Worm (Caenorhabditis elegans) whole organism, L2 larva: ENCODE measurements around the gene C34F6.9.
A peak's percentile ranks its signal among the peaks of the same experiment; 100 is the strongest.

Experiments used
- C34F6.9 ChIP-seq: fragments of 150-350 bp; optimal IDR thresholded peaks from 2 replicates; lab custom pipeline; 2014; ENCODE audit warnings: missing biosample characterization, missing genetic modification characterization
- F13H6.1 ChIP-seq: sonication (generic microtip); optimal IDR thresholded peaks from 2 replicates; lab custom pipeline; 2016; ENCODE audit warnings: missing genetic modification characterization, missing compliant biosample characterization
- R02D3.7 ChIP-seq: fragments of 150-350 bp; optimal IDR thresholded peaks from 2 replicates; lab custom pipeline; 2014; ENCODE audit warnings: missing biosample characterization, missing genetic modification characterization
- Y55F3AM.14 ChIP-seq: fragments of 200-800 bp; sonication (Bioruptor generic); optimal IDR thresholded peaks from 2 replicates; lab custom pipeline; 2018; ENCODE audit warnings: mild to moderate bottlenecking, missing genetic modification characterization, missing compliant biosample characterization
- ZK546.5 ChIP-seq: sonication (generic microtip); optimal IDR thresholded peaks from 2 replicates; lab custom pipeline; 2017; ENCODE audit warnings: missing biosample characterization, missing genetic modification characterization
- alr-1 ChIP-seq: fragments of 150-350 bp; optimal IDR thresholded peaks from 2 replicates; lab custom pipeline; 2014; ENCODE audit warnings: missing biosample characterization, missing genetic modification characterization
- ama-1 ChIP-seq: fragments of 150-350 bp; optimal IDR thresholded peaks from 2 replicates; lab custom pipeline; 2018; ENCODE audit warnings: inconsistent platforms
- blmp-1 ChIP-seq: sonication (generic microtip); optimal IDR thresholded peaks from 2 replicates; lab custom pipeline; 2017; ENCODE audit warnings: missing genetic modification characterization, mild to moderate bottlenecking, missing compliant biosample characterization, antibody characterized with exemption, moderate library complexity; ENCODE audit not compliant: insufficient read depth
- ceh-16 ChIP-seq: fragments of 150-350 bp; optimal IDR thresholded peaks from 2 replicates; lab custom pipeline; 2014; ENCODE audit warnings: missing biosample characterization, missing genetic modification characterization
- ceh-82 ChIP-seq: fragments of 150-350 bp; optimal IDR thresholded peaks from 2 replicates; lab custom pipeline; 2014; ENCODE audit warnings: missing biosample characterization, missing genetic modification characterization
- crh-2 ChIP-seq: sonication (generic microtip); optimal IDR thresholded peaks from 2 replicates; lab custom pipeline; 2017; ENCODE audit warnings: missing biosample characterization, missing genetic modification characterization
- dmd-4 ChIP-seq: sonication (generic microtip); optimal IDR thresholded peaks from 2 replicates; lab custom pipeline; 2017; ENCODE audit warnings: missing biosample characterization, missing genetic modification characterization
- elt-1 ChIP-seq: fragments of 150-350 bp; optimal IDR thresholded peaks from 2 replicates; lab custom pipeline; 2014; ENCODE audit warnings: missing biosample characterization, missing genetic modification characterization
- elt-3 ChIP-seq: sonication (generic microtip); optimal IDR thresholded peaks from 2 replicates; lab custom pipeline; 2017; ENCODE audit warnings: missing biosample characterization, missing genetic modification characterization
- fos-1 ChIP-seq: fragments of 150-350 bp; optimal IDR thresholded peaks from 2 replicates; lab custom pipeline; 2014; ENCODE audit warnings: missing biosample characterization, missing genetic modification characterization
- gmeb-1 ChIP-seq: fragments of 150-350 bp; optimal IDR thresholded peaks from 2 replicates; lab custom pipeline; 2014; ENCODE audit warnings: missing biosample characterization, missing genetic modification characterization
- lin-11 ChIP-seq: fragments of 150-350 bp; sonication (generic microtip); optimal IDR thresholded peaks from 2 replicates; lab custom pipeline; 2014; ENCODE audit warnings: missing biosample characterization, missing genetic modification characterization, inconsistent platforms, mixed read lengths
- lin-39 ChIP-seq: fragments of 150-350 bp; optimal IDR thresholded peaks from 2 replicates; lab custom pipeline; 2014; ENCODE audit warnings: missing biosample characterization, missing genetic modification reagents, missing genetic modification characterization
- lsy-2 ChIP-seq, 2 experiments: fragments of 150-350 bp in 1 of 2; sonication (generic microtip) in 1 of 2; optimal IDR thresholded peaks; 2 replicates each; lab custom pipeline; 2014 to 2017; ENCODE audit warnings: missing biosample characterization in 2 of 2, missing genetic modification characterization in 2 of 2
- mab-5 ChIP-seq: fragments of 150-350 bp; optimal IDR thresholded peaks from 2 replicates; lab custom pipeline; 2014; ENCODE audit warnings: missing biosample characterization, missing genetic modification characterization
- mbf-1 ChIP-seq: sonication (generic microtip); optimal IDR thresholded peaks from 2 replicates; lab custom pipeline; 2017; ENCODE audit warnings: missing biosample characterization, missing genetic modification characterization
- mdl-1 ChIP-seq, 2 experiments: fragments of 150-350 bp in 1 of 2; sonication (generic microtip) in 1 of 2; optimal IDR thresholded peaks; 2 replicates each; lab custom pipeline; 2017; ENCODE audit warnings: missing biosample characterization in 2 of 2, missing genetic modification characterization in 2 of 2
- nhr-10 ChIP-seq: sonication (generic microtip); optimal IDR thresholded peaks from 2 replicates; lab custom pipeline; 2017; ENCODE audit warnings: missing biosample characterization, missing genetic modification characterization
- nhr-11 ChIP-seq: fragments of 150-350 bp; optimal IDR thresholded peaks from 2 replicates; lab custom pipeline; 2014; ENCODE audit warnings: missing biosample characterization, missing genetic modification characterization
- nhr-12 ChIP-seq: fragments of 150-350 bp; optimal IDR thresholded peaks from 2 replicates; lab custom pipeline; 2014; ENCODE audit warnings: missing biosample characterization, missing genetic modification characterization
- nhr-129 ChIP-seq: fragments of 150-350 bp; optimal IDR thresholded peaks from 2 replicates; lab custom pipeline; 2014; ENCODE audit warnings: missing biosample characterization, missing genetic modification characterization
- nhr-25 ChIP-seq: fragments of 150-350 bp; sonication (generic microtip); optimal IDR thresholded peaks from 3 replicates; lab custom pipeline; 2014; ENCODE audit warnings: missing biosample characterization, missing genetic modification characterization
- nhr-6 ChIP-seq: fragments of 150-350 bp; optimal IDR thresholded peaks from 2 replicates; lab custom pipeline; 2014; ENCODE audit warnings: missing biosample characterization, missing genetic modification characterization
- nhr-77 ChIP-seq: fragments of 150-350 bp; optimal IDR thresholded peaks from 2 replicates; lab custom pipeline; 2014; ENCODE audit warnings: missing biosample characterization, missing genetic modification characterization
- peb-1 ChIP-seq: fragments of 150-350 bp; optimal IDR thresholded peaks from 2 replicates; lab custom pipeline; 2014; ENCODE audit warnings: missing biosample characterization, missing genetic modification characterization
- sem-4 ChIP-seq: fragments of 150-350 bp; optimal IDR thresholded peaks from 2 replicates; lab custom pipeline; 2014; ENCODE audit warnings: missing biosample characterization, missing genetic modification reagents, missing genetic modification characterization
- sma-9 ChIP-seq, 2 experiments: fragments of 150-350 bp in 1 of 2; sonication (generic microtip) in 1 of 2; optimal IDR thresholded peaks; 2 replicates each; lab custom pipeline; 2014 to 2016; ENCODE audit warnings: missing genetic modification characterization in 2 of 2, mild to moderate bottlenecking in 1 of 2, missing biosample characterization in 1 of 2, missing compliant biosample characterization in 1 of 2, missing genetic modification reagents in 1 of 2, moderate library complexity in 1 of 2
- snpc-4 ChIP-seq: fragments of 150-350 bp; optimal IDR thresholded peaks from 2 replicates; lab custom pipeline; 2014; ENCODE audit warnings: missing biosample characterization, missing genetic modification characterization
- unc-55 ChIP-seq: fragments of 150-350 bp; sonication (generic microtip); optimal IDR thresholded peaks from 3 replicates; lab custom pipeline; 2014; ENCODE audit warnings: missing biosample characterization, missing genetic modification reagents, missing genetic modification characterization
- zag-1 ChIP-seq: fragments of 150-350 bp; optimal IDR thresholded peaks from 2 replicates; lab custom pipeline; 2014; ENCODE audit warnings: missing biosample characterization, missing genetic modification characterization
- ztf-11 ChIP-seq: sonication (generic microtip); optimal IDR thresholded peaks from 2 replicates; lab custom pipeline; 2017; ENCODE audit warnings: missing biosample characterization, missing genetic modification characterization
- ztf-4 ChIP-seq: fragments of 150-350 bp; optimal IDR thresholded peaks from 2 replicates; lab custom pipeline; 2014; ENCODE audit warnings: missing biosample characterization, missing genetic modification characterization

The C34F6.9 gene

DNA sequence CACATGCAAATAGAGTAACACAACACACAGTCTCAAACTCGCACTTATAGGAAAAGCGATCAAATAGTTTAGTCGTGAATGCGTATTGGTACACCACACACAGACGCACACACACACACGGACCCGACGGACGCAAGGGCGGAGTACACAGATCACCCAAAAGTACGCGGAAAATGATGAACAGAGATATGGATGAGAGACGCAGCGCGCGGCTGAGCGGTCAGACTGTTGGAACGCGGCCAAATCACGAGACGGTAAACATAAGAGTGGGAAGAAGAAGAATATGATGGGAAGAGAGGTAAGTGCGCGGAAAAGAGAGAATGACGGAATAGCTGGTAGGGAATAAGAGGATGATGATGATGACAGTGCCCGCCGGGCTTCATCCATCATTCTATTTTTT is 25.6 kb upstream of the C34F6.9 start (continued):
- TF ChIP-seq nhr-6 (tag; lab: Kevin White, UChicago) = no peak
- TF ChIP-seq nhr-77 (tag; lab: Kevin White, UChicago) = no peak
- no peak for TF ChIP-seq ztf-11 (tag; lab: Kevin White, UChicago)
- no peak for TF ChIP-seq nhr-12 (tag; lab: Kevin White, UChicago)
- TF ChIP-seq Y55F3AM.14 (GFP tag; lab: Kevin White, UChicago) = peak; percentile 19

- TF ChIP-seq ztf-4 (tag; lab: Kevin White, UChicago) (no peak), C34F6.9 (tag; lab: Kevin White, UChicago) (no peak), nhr-10 (tag; lab: Kevin White, UChicago) (no peak), mab-5 (tag; lab: Kevin White, UChicago) (no peak), zag-1 (no peak), ceh-82 (no peak), fos-1 (tag; lab: Kevin White, UChicago) (no peak), dmd-4 (no peak), lin-11 (tag; lab: Kevin White, UChicago) (no peak), ama-1 (no peak), blmp-1 (tag; lab: Kevin White, UChicago) (no peak), lsy-2 (tag; optimal IDR thresholded peaks at IDR 0.05; lab: Kevin White, UChicago) (no peak), mdl-1 (tag; optimal IDR thresholded peaks at IDR 0.05; lab: Kevin White, UChicago) (no peak), alr-1 (tag; lab: Kevin White, UChicago) (no peak), gmeb-1 (tag; lab: Kevin White, UChicago) (no peak), ztf-11 (tag; lab: Kevin White, UChicago) (no peak), peb-1 (no peak), mbf-1 (tag; lab: Kevin White, UChicago) (no peak), elt-1 (tag; lab: Kevin White, UChicago) (no peak), sem-4 (no peak)
These were observed 22.6 kb upstream of the C34F6.9 start for ce11 chrX:11245056-11245455.

DNA sequence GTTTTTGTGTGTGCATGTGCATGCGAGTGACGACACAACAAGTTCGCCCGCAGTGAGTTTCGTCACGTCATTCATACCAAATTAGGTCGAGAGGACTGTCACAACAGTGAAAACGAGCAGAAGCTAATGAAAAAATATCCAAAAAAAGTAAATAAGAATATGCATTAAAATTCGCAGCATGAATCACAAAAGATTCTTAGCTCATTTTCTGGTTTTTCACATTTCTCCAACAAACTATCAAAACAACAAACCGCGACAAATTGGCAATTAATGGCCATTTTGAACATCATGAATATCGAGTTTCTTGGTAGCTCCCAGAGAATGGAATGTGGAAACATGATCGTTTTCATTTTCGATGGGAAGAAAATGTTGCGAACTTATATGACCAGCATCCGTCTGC is 21.2 kb upstream of the C34F6.9 start:
- TF ChIP-seq nhr-10 (tag; lab: Kevin White, UChicago) = no peak
- TF ChIP-seq zag-1 = peak; percentile 24
- peak; percentile 7 for TF ChIP-seq sma-9 (GFP tag; optimal IDR thresholded peaks at IDR 0.05; lab: Kevin White, UChicago)
- no peak for TF ChIP-seq sma-9 (tag; optimal IDR thresholded peaks at IDR 0.05; lab: Kevin White, UChicago)
- TF ChIP-seq nhr-25 (tag; lab: Kevin White, UChicago) = no peak

DNA sequence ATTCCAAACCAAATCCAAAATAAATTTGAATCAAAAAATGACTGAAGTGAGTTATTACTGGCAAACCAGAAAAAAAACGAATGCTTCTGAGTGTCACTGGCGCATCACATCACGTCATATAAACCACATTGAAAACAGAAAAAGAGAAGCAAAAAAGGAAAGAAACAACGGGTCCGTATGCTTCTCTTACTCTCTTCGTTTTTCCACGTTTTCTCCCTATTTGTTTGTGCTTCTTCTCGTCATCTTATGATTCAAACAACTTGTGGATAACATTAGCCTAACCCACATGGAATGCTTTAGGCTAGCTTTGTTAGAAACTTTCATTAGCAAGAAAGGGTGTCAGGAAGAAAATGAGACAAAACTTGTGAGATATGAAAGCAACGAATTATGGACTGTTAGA is 19.0 kb upstream of the C34F6.9 start:
- TF ChIP-seq ztf-4 (tag; lab: Kevin White, UChicago) (peak; percentile 8), zag-1 (peak; percentile 65), crh-2 (tag; lab: Kevin White, UChicago) (peak; percentile 53), C34F6.9 (tag; lab: Kevin White, UChicago) (peak; percentile 57), unc-55 (GFP tag; lab: Kevin White, UChicago) (peak; percentile 77), lsy-2 (tag; optimal IDR thresholded peaks at IDR 0.05; lab: Kevin White, UChicago) (peak in 1 of 2 experiments; percentile 25), mdl-1 (tag; optimal IDR thresholded peaks at IDR 0.05; lab: Kevin White, UChicago) (no peak), nhr-129 (peak; percentile 37), snpc-4 (tag; lab: Kevin White, UChicago) (no peak)

- TF ChIP-seq C34F6.9 (tag; lab: Kevin White, UChicago) = no peak
- no peak for TF ChIP-seq nhr-25 (tag; lab: Kevin White, UChicago)
- no peak for TF ChIP-seq ZK546.5 (tag; lab: Kevin White, UChicago)
- TF ChIP-seq ztf-11 (tag; lab: Kevin White, UChicago) = no peak
- TF ChIP-seq F13H6.1 (tag; lab: Kevin White, UChicago) = no peak
- no peak for TF ChIP-seq lsy-2 (tag; optimal IDR thresholded peaks at IDR 0.05; lab: Kevin White, UChicago)
- TF ChIP-seq nhr-11 (tag; lab: Kevin White, UChicago) = no peak
- TF ChIP-seq lin-39 (tag; lab: Kevin White, UChicago) = no peak
- no peak for TF ChIP-seq zag-1
- no peak for TF ChIP-seq R02D3.7 (tag; lab: Kevin White, UChicago)
- TF ChIP-seq nhr-10 (tag; lab: Kevin White, UChicago) = no peak
- TF ChIP-seq ceh-16 (tag; lab: Kevin White, UChicago) = no peak
- TF ChIP-seq elt-3 = no peak
- no peak for TF ChIP-seq peb-1
These were observed 18.2 kb upstream of the C34F6.9 start, which contains the start of gene C34F6.10 for ce11 chrX:11240585-11241115. C34F6.10 (minus strand) TSS chrX:11240635.
